Worm (Caenorhabditis elegans): ENCODE measurements around the gene F31E8.4.

F31E8.4 gene

ce11 chrII:6833781-6834339 lies 33.9 kb upstream of the F31E8.4 start:
- TF ChIP-seq pqm-1 (tag; optimal IDR thresholded peaks at IDR 0.05) (no peak), nhr-76 (tag; optimal IDR thresholded peaks at IDR 0.05) (no peak), nhr-237 (tag; optimal IDR thresholded peaks at IDR 0.05) (no peak), fos-1 (tag; optimal IDR thresholded peaks at IDR 0.05) (no peak), fkh-10 (GFP tag; optimal IDR thresholded peaks at IDR 0.05) (no peak), ceh-32 (tag; optimal IDR thresholded peaks at IDR 0.05; ENCODE audit: poor library complexity) (no peak), unc-39 (tag; optimal IDR thresholded peaks at IDR 0.05) (no peak), attf-4 (tag; optimal IDR thresholded peaks at IDR 0.05) (no peak), Y105C5A.15 (GFP tag; IDR thresholded peaks at IDR 0.05) (no peak), nhr-6 (tag; optimal IDR thresholded peaks at IDR 0.05) (peak; percentile 24), Y48G9A.11 (GFP tag; IDR thresholded peaks at IDR 0.05) (no peak), ceh-44 (GFP tag; IDR thresholded peaks at IDR 0.05) (no peak), spr-3 (GFP tag; optimal IDR thresholded peaks at IDR 0.05) (no peak), lin-1 (GFP tag; IDR thresholded peaks at IDR 0.05) (peak; percentile 61; the same call in 1 of the 2 replicates), ztf-7 (tag; optimal IDR thresholded peaks at IDR 0.05) (no peak), dpl-1 (GFP tag; optimal IDR thresholded peaks at IDR 0.05) (no peak), tag-97 (GFP tag; IDR thresholded peaks at IDR 0.05) (no peak), ztf-11 (tag; optimal IDR thresholded peaks at IDR 0.05) (no peak), zip-2 (tag; optimal IDR thresholded peaks at IDR 0.05) (no peak), hlh-11 (tag; optimal IDR thresholded peaks at IDR 0.05) (peak; percentile 79), nhr-111 (GFP tag; optimal IDR thresholded peaks at IDR 0.05) (no peak), ceh-28 (tag; optimal IDR thresholded peaks at IDR 0.05) (no peak), F26F4.8 (GFP tag; conservative IDR thresholded peaks at IDR 0.05) (no peak), F10B5.3 (tag; optimal IDR thresholded peaks at IDR 0.05) (no peak), daf-12 (tag; optimal IDR thresholded peaks at IDR 0.05) (no peak), spr-1 (tag; optimal IDR thresholded peaks at IDR 0.05) (no peak), hmg-1.1 (GFP tag; IDR thresholded peaks at IDR 0.05) (peak; percentile 43), T26A8.4 (GFP tag; IDR thresholded peaks at IDR 0.05) (no peak), dmd-6 (GFP tag; IDR thresholded peaks at IDR 0.05) (peak; percentile 54), hlh-30 (tag; optimal IDR thresholded peaks at IDR 0.05; ENCODE audit: insufficient read depth) (peak; percentile 66), snpc-1.2 (GFP tag; IDR thresholded peaks at IDR 0.05) (no peak), nhr-41 (GFP tag; IDR thresholded peaks at IDR 0.05) (no peak), D1046.2 (GFP tag; IDR thresholded peaks at IDR 0.05) (no peak), aha-1 (tag) (peak; percentile 97), php-3 (GFP tag; IDR thresholded peaks at IDR 0.05) (no peak), mdl-1 (tag; optimal IDR thresholded peaks at IDR 0.05) (no peak), set-16 (GFP tag; IDR thresholded peaks at IDR 0.05) (0 out of 2 replicates have a peak, but pooled peaks have one; percentile 17), daf-19 (GFP tag; conservative IDR thresholded peaks at IDR 0.05) (no peak), ceh-82 (tag; optimal IDR thresholded peaks at IDR 0.05) (no peak), zfp-2 (tag; optimal IDR thresholded peaks at IDR 0.05) (no peak), dmd-9 (GFP tag; IDR thresholded peaks at IDR 0.05) (no peak), rbr-2 (tag; optimal IDR thresholded peaks at IDR 0.05) (no peak), lim-7 (GFP tag; IDR thresholded peaks at IDR 0.05) (no peak), nhr-25 (tag; optimal IDR thresholded peaks at IDR 0.05; ENCODE audit: borderline replicate concordance, insufficient read depth) (peak; percentile 18), lin-39 (tag; optimal IDR thresholded peaks at IDR 0.05) (no peak), daf-16 (GFP tag; optimal IDR thresholded peaks at IDR 0.05) (no peak), daf-16 (tag; optimal IDR thresholded peaks at IDR 0.05) (peak; percentile 52), mep-1 (tag; optimal IDR thresholded peaks at IDR 0.05) (peak; percentile 55), saeg-2 (GFP tag; IDR thresholded peaks at IDR 0.05) (no peak), sdz-12 (GFP tag; optimal IDR thresholded peaks at IDR 0.05) (no peak), nhr-48 (tag; optimal IDR thresholded peaks at IDR 0.05) (peak; percentile 33), pha-4 (GFP tag; IDR thresholded peaks at IDR 0.05) (no peak), pha-4 (tag; optimal IDR thresholded peaks at IDR 0.05) (no peak)

Data from whole organism, L4 larva.